Worm (Caenorhabditis elegans) whole organism, L4 larva: ENCODE data around the gene gdi-1.
A peak's percentile ranks its signal among the peaks of the same experiment; 100 is the strongest.

ENCODE experiments used
- D1046.2 ChIP-seq: fragments of 200-800 bp; sonication (Bioruptor generic); IDR thresholded peaks from 2 replicates; pipeline ENCODE4 v1.3.6; 2022; ENCODE audit warnings: missing genetic modification characterization, missing compliant biosample characterization
- F37D6.2 ChIP-seq: sonication (generic microtip); optimal IDR thresholded peaks from 2 replicates; lab custom pipeline; 2016; ENCODE audit warnings: mild to moderate bottlenecking, missing genetic modification characterization, missing compliant biosample characterization
- F49E8.2 ChIP-seq: sonication (generic microtip); optimal IDR thresholded peaks from 2 replicates; lab custom pipeline; 2016; ENCODE audit warnings: missing compliant biosample characterization, mild to moderate bottlenecking, missing genetic modification characterization, borderline replicate concordance
- R02D3.7 ChIP-seq: fragments of 150-350 bp; sonication (generic microtip); optimal IDR thresholded peaks from 3 replicates; lab custom pipeline; 2014; ENCODE audit warnings: missing biosample characterization, missing genetic modification characterization
- T26A8.4 ChIP-seq: fragments of 200-800 bp; sonication (Bioruptor generic); IDR thresholded peaks from 2 replicates; pipeline ENCODE4 v1.3.6; 2022; ENCODE audit warnings: missing genetic modification characterization, missing compliant biosample characterization
- Y105C5A.15 ChIP-seq: fragments of 200-800 bp; sonication (Bioruptor generic); IDR thresholded peaks from 2 replicates; pipeline ENCODE4 v1.3.6; 2022; ENCODE audit warnings: missing genetic modification characterization, missing compliant biosample characterization
- Y75B8A.6 ChIP-seq: fragments of 200-800 bp; sonication (Bioruptor generic); IDR thresholded peaks from 2 replicates; pipeline ENCODE4 v1.3.6; 2022; ENCODE audit warnings: missing genetic modification reagents, missing genetic modification characterization, missing compliant biosample characterization
- aha-1 ChIP-seq: fragments of 150-350 bp; peaks from one replicate; lab custom pipeline; 2014; ENCODE audit warnings: missing biosample characterization, missing genetic modification characterization
- aly-2 ChIP-seq: sonication (generic microtip); optimal IDR thresholded peaks from 2 replicates; lab custom pipeline; 2018; ENCODE audit warnings: missing biosample characterization, missing genetic modification characterization
- arid-1 ChIP-seq: fragments of 200-800 bp; sonication (Bioruptor generic); conservative IDR thresholded peaks from 2 replicates; pipeline ENCODE4 v1.3.6; 2022; ENCODE audit warnings: missing genetic modification reagents, missing genetic modification characterization, missing compliant biosample characterization
- ceh-28 ChIP-seq: fragments of 150-350 bp; optimal IDR thresholded peaks from 2 replicates; lab custom pipeline; 2014; ENCODE audit warnings: missing biosample characterization, missing genetic modification reagents, missing genetic modification characterization
- ceh-62 ChIP-seq: sonication (generic microtip); optimal IDR thresholded peaks from 2 replicates; lab custom pipeline; 2017; ENCODE audit warnings: missing biosample characterization, missing genetic modification characterization
- ceh-82 ChIP-seq: sonication (generic microtip); optimal IDR thresholded peaks from 2 replicates; lab custom pipeline; 2017; ENCODE audit warnings: missing biosample characterization, missing genetic modification characterization
- ctbp-1 ChIP-seq: fragments of 200-800 bp; sonication (Bioruptor generic); IDR thresholded peaks from 2 replicates; pipeline ENCODE4 v1.3.6; 2022; ENCODE audit warnings: missing genetic modification reagents, missing genetic modification characterization, missing compliant biosample characterization
- daf-16 ChIP-seq, 3 experiments: sonication (generic microtip); optimal IDR thresholded peaks; 2 replicates each; lab custom pipeline; 2016 to 2017; ENCODE audit warnings: missing genetic modification characterization in 3 of 3, missing genetic modification reagents in 3 of 3, mild to moderate bottlenecking in 2 of 3, missing compliant biosample characterization in 2 of 3, missing biosample characterization in 1 of 3, moderate library complexity in 1 of 3
- daf-8 ChIP-seq: fragments of 200-800 bp; sonication (Bioruptor generic); IDR thresholded peaks from 2 replicates; pipeline ENCODE4 v1.3.6; 2022; ENCODE audit warnings: missing genetic modification characterization, missing compliant biosample characterization
- dmd-6 ChIP-seq: fragments of 200-800 bp; sonication (Bioruptor generic); IDR thresholded peaks from 2 replicates; pipeline ENCODE4 v1.3.6; 2022; ENCODE audit warnings: missing genetic modification reagents, missing genetic modification characterization, missing compliant biosample characterization
- duxl-1 ChIP-seq: sonication (generic microtip); optimal IDR thresholded peaks from 2 replicates; lab custom pipeline; 2016; ENCODE audit warnings: mild to moderate bottlenecking, missing genetic modification characterization, moderate library complexity, missing compliant biosample characterization; ENCODE audit not compliant: poor library complexity
- egl-43 ChIP-seq: fragments of 200-800 bp; sonication (Bioruptor generic); IDR thresholded peaks from 2 replicates; pipeline ENCODE4 v1.3.6; 2022; ENCODE audit warnings: missing genetic modification reagents, missing genetic modification characterization, missing compliant biosample characterization
- hlh-30 ChIP-seq: sonication (generic microtip); optimal IDR thresholded peaks from 2 replicates; lab custom pipeline; 2017; ENCODE audit warnings: antibody characterized with exemption, mild to moderate bottlenecking, missing genetic modification characterization, missing compliant biosample characterization; ENCODE audit not compliant: insufficient read depth
- hmg-1.1 ChIP-seq: fragments of 200-800 bp; sonication (Bioruptor generic); IDR thresholded peaks from 2 replicates; pipeline ENCODE4 v1.3.6; 2022; ENCODE audit warnings: missing genetic modification reagents, missing genetic modification characterization, missing compliant biosample characterization
- lin-38 ChIP-seq: fragments of 200-800 bp; sonication (Bioruptor generic); IDR thresholded peaks from 2 replicates; pipeline ENCODE4 v1.3.6; 2022; ENCODE audit warnings: missing genetic modification reagents, missing genetic modification characterization, missing compliant biosample characterization
- madf-5 ChIP-seq, 2 experiments: fragments of 200-800 bp; sonication (Bioruptor generic); IDR thresholded peaks; 2 replicates each; pipeline ENCODE4 v1.3.6; 2022; ENCODE audit warnings: missing compliant biosample characterization in 2 of 2, missing genetic modification characterization in 2 of 2
- madf-9 ChIP-seq: fragments of 200-800 bp; sonication (Bioruptor generic); conservative IDR thresholded peaks from 2 replicates; pipeline ENCODE4 v1.3.6; 2022; ENCODE audit warnings: missing genetic modification reagents, missing genetic modification characterization, missing compliant biosample characterization
- mdl-1 ChIP-seq, 2 experiments: fragments of 150-350 bp in 1 of 2; sonication (generic microtip) in 1 of 2; optimal IDR thresholded peaks; 2 replicates each; lab custom pipeline; 2014 to 2017; ENCODE audit warnings: missing biosample characterization in 2 of 2, missing genetic modification characterization in 2 of 2
- nhr-237 ChIP-seq: sonication (generic microtip); optimal IDR thresholded peaks from 2 replicates; lab custom pipeline; 2017; ENCODE audit warnings: missing biosample characterization, missing genetic modification characterization
- nhr-42 ChIP-seq: fragments of 200-800 bp; sonication (Bioruptor generic); IDR thresholded peaks from 2 replicates; pipeline ENCODE4 v1.3.6; 2022; ENCODE audit warnings: missing genetic modification characterization, missing compliant biosample characterization
- nhr-48 ChIP-seq: sonication (generic microtip); optimal IDR thresholded peaks from 2 replicates; lab custom pipeline; 2016; ENCODE audit warnings: mild to moderate bottlenecking, missing genetic modification characterization, missing compliant biosample characterization
- pqm-1 ChIP-seq: sonication (generic microtip); optimal IDR thresholded peaks from 2 replicates; lab custom pipeline; 2017; ENCODE audit warnings: missing biosample characterization, missing genetic modification characterization
- rbr-2 ChIP-seq: sonication (generic microtip); optimal IDR thresholded peaks from 2 replicates; lab custom pipeline; 2016; ENCODE audit warnings: missing genotype, missing genetic modification characterization, missing compliant biosample characterization
- saeg-2 ChIP-seq: fragments of 200-800 bp; sonication (Bioruptor generic); IDR thresholded peaks from 2 replicates; pipeline ENCODE4 v1.3.6; 2022; ENCODE audit warnings: missing genetic modification reagents, missing genetic modification characterization, missing compliant biosample characterization
- snpc-1.2 ChIP-seq: fragments of 200-800 bp; sonication (Bioruptor generic); IDR thresholded peaks from 2 replicates; pipeline ENCODE4 v1.3.6; 2022; ENCODE audit warnings: missing genetic modification reagents, missing genetic modification characterization, missing compliant biosample characterization
- tag-97 ChIP-seq: fragments of 200-800 bp; sonication (Bioruptor generic); IDR thresholded peaks from 2 replicates; pipeline ENCODE4 v1.3.6; 2022; ENCODE audit warnings: missing genetic modification characterization, missing compliant biosample characterization
- tra-1 ChIP-seq: fragments of 200-800 bp; sonication (Bioruptor generic); IDR thresholded peaks from 2 replicates; pipeline ENCODE4 v1.3.6; 2022; ENCODE audit warnings: missing genetic modification reagents, missing genetic modification characterization, missing compliant biosample characterization
- zip-11 ChIP-seq: fragments of 200-800 bp; sonication (Bioruptor generic); IDR thresholded peaks from 2 replicates; pipeline ENCODE4 v1.3.6; 2022; ENCODE audit warnings: missing genetic modification characterization, missing compliant biosample characterization

The gdi-1 gene

ce11 chrIV:14800931-14801330 is 8.2 kb upstream of the gdi-1 start:
- TF ChIP-seq ctbp-1 (no peak), aly-2 (no peak), tra-1 (GFP tag; lab: Robert Waterston, UW) (no peak), saeg-2 (no peak), dmd-6 (GFP tag; lab: Robert Waterston, UW) (no peak), daf-16 (GFP tag; optimal IDR thresholded peaks at IDR 0.05; lab: Kevin White, UChicago) (no peak), daf-16 (tag; optimal IDR thresholded peaks at IDR 0.05; lab: Kevin White, UChicago) (no peak), nhr-48 (tag; lab: Kevin White, UChicago) (no peak)

ce11 chrIV:14799186-14799585 is 6.5 kb upstream of the gdi-1 start, which contains the start of gene Y57G11C.14:
Gene Y57G11C.14, plus strand, starts transcription at chrIV:14799311.
- TF ChIP-seq daf-16 (GFP tag; optimal IDR thresholded peaks at IDR 0.05; lab: Kevin White, UChicago), result no peak
- TF ChIP-seq daf-16 (tag; optimal IDR thresholded peaks at IDR 0.05; lab: Kevin White, UChicago), result no peak
- no peak for TF ChIP-seq arid-1 (GFP tag; lab: Robert Waterston, UW)
- no peak for TF ChIP-seq zip-11 (GFP tag; lab: Robert Waterston, UW)
- TF ChIP-seq lin-38 (GFP tag; lab: Robert Waterston, UW), result peak; percentile 41
- 0 out of 2 replicates have a peak, but pooled peaks have one; percentile 47 for TF ChIP-seq D1046.2 (GFP tag; lab: Robert Waterston, UW)
- peak; percentile 60; the same call in 1 of the 2 replicates for TF ChIP-seq snpc-1.2
- no peak for TF ChIP-seq hmg-1.1 (GFP tag; lab: Robert Waterston, UW)
- TF ChIP-seq duxl-1 (tag; lab: Kevin White, UChicago), result no peak
- TF ChIP-seq aha-1 (tag; lab: Kevin White, UChicago), result no peak
- no peak for TF ChIP-seq Y105C5A.15 (GFP tag; lab: Robert Waterston, UW)
- no peak for TF ChIP-seq daf-8 (GFP tag; lab: Robert Waterston, UW)
- no peak for TF ChIP-seq madf-9 (GFP tag; lab: Robert Waterston, UW)
- no peak for TF ChIP-seq ceh-62 (tag; lab: Kevin White, UChicago)
- no peak for TF ChIP-seq ceh-28 (tag; lab: Kevin White, UChicago)
- TF ChIP-seq hlh-30 (tag; lab: Kevin White, UChicago), result no peak
- no peak for TF ChIP-seq egl-43 (GFP tag; lab: Robert Waterston, UW)
- no peak for TF ChIP-seq pqm-1 (tag; lab: Kevin White, UChicago)
- TF ChIP-seq F37D6.2 (tag; lab: Kevin White, UChicago), result no peak
- TF ChIP-seq madf-5 (GFP tag; IDR thresholded peaks at IDR 0.05; lab: Robert Waterston, UW), result no peak
- 0 out of 2 replicates have a peak, but pooled peaks have one; percentile 27 for TF ChIP-seq T26A8.4 (GFP tag; lab: Robert Waterston, UW)
- 0 out of 2 replicates have a peak, but pooled peaks have one; percentile 11 for TF ChIP-seq nhr-42 (GFP tag; lab: Robert Waterston, UW)
- no peak for TF ChIP-seq R02D3.7 (tag; lab: Kevin White, UChicago)
- TF ChIP-seq F49E8.2 (tag; lab: Kevin White, UChicago), result no peak
- TF ChIP-seq Y75B8A.6 (GFP tag; lab: Robert Waterston, UW), result no peak
- TF ChIP-seq rbr-2 (tag; lab: Kevin White, UChicago), result no peak
- TF ChIP-seq tag-97 (GFP tag; lab: Robert Waterston, UW), result no peak

- TF ChIP-seq ceh-82 (tag; lab: Kevin White, UChicago) (no peak), nhr-237 (tag; lab: Kevin White, UChicago) (no peak), hmg-1.1 (GFP tag; lab: Robert Waterston, UW) (0 out of 2 replicates have a peak, but pooled peaks have one; percentile 0), mdl-1 (tag; optimal IDR thresholded peaks at IDR 0.05; lab: Kevin White, UChicago) (no peak), ctbp-1 (no peak)
- TF ChIP-seq, all 104 proteins: peak for 1
These were observed 5.2 kb upstream of the gdi-1 start, which contains the start of gene arl-8 for ce11 chrIV:14797849-14798248. Gene arl-8, plus strand, starts transcription at chrIV:14798149.
